Worm (Caenorhabditis elegans): Measurements from ENCODE around the gene irld-17.

- TF ChIP-seq pqm-1 (tag; optimal IDR thresholded peaks at IDR 0.05) (no peak), ceh-82 (tag; optimal IDR thresholded peaks at IDR 0.05) (no peak), fos-1 (tag; optimal IDR thresholded peaks at IDR 0.05) (no peak), nhr-77 (tag; optimal IDR thresholded peaks at IDR 0.05) (no peak), unc-62 (GFP tag; optimal IDR thresholded peaks at IDR 0.05) (no peak), unc-39 (tag; optimal IDR thresholded peaks at IDR 0.05) (no peak), ztf-11 (tag; optimal IDR thresholded peaks at IDR 0.05) (no peak), snpc-4 (tag; optimal IDR thresholded peaks at IDR 0.05) (no peak), jun-1 (tag; optimal IDR thresholded peaks at IDR 0.05) (no peak), fkh-10 (GFP tag; optimal IDR thresholded peaks at IDR 0.05) (no peak), ceh-28 (tag; optimal IDR thresholded peaks at IDR 0.05) (no peak), ama-1 (optimal IDR thresholded peaks at IDR 0.05) (no peak)
These were observed 49.0 kb downstream of the irld-17 start, which contains the start of gene srw-91 for ce11 chrV:1680770-1681169.
